Worm (Caenorhabditis elegans): ENCODE measurements around the gene C16E9.2.

ce11 chrX:6889374-6889773, 46.2 kb upstream of the C16E9.2 start, which contains the start of gene unc-6:
- TF ChIP-seq ama-1 (optimal IDR thresholded peaks at IDR 0.05) (no peak), nhr-77 (tag; optimal IDR thresholded peaks at IDR 0.05) (no peak), zag-1 (tag; optimal IDR thresholded peaks at IDR 0.05) (no peak), egl-27 (tag; optimal IDR thresholded peaks at IDR 0.05) (no peak), lin-13 (GFP tag; optimal IDR thresholded peaks at IDR 0.05) (no peak), nhr-12 (tag; optimal IDR thresholded peaks at IDR 0.05) (no peak), nhr-6 (tag; optimal IDR thresholded peaks at IDR 0.05) (no peak), unc-39 (tag; optimal IDR thresholded peaks at IDR 0.05) (no peak)
